Fruit fly (Drosophila melanogaster) Kc167 (cell line): ENCODE data around the gene Snr1.

Source experiments
- h ChIP-seq: fragments of >200 bp; optimal IDR thresholded peaks from 3 replicates; lab custom pipeline; 2018; ENCODE audit warnings: missing external identifiers
- insv ChIP-seq: fragments of >200 bp; optimal IDR thresholded peaks from 3 replicates; lab custom pipeline; 2018; ENCODE audit warnings: missing external identifiers
- psq ChIP-seq: fragments of >200 bp; optimal IDR thresholded peaks from 2 replicates; lab custom pipeline; 2017; ENCODE audit warnings: missing external identifiers

- TF ChIP-seq insv (lab: Kevin White, UChicago) = no peak
- TF ChIP-seq psq (lab: Kevin White, UChicago) = no peak
- TF ChIP-seq h = no peak
Measured at dm6 chr3R:5502646-5503045, 31.9 kb downstream of the Snr1 start, which contains the start of gene NKCC.
